Fruit fly (Drosophila melanogaster) S2 (cell line): ENCODE results near the gene BobA.

Experiments
- CG8478 ChIP-seq: fragments of >200 bp; optimal IDR thresholded peaks from 2 replicates; lab custom pipeline; 2018
- CTCF ChIP-seq, 2 experiments: fragments of >200 bp; optimal IDR thresholded peaks; 2 replicates each; lab custom pipeline; 2018

BobA gene

dm6 chr3L:14976026-14976425, 30.1 kb upstream of the BobA start:
- TF ChIP-seq CTCF (optimal IDR thresholded peaks at IDR 0.05; lab: Kevin White, UChicago) = no peak
- no peak for TF ChIP-seq CG8478 (lab: Kevin White, UChicago)

dm6 chr3L:14974952-14975351, 29.0 kb upstream of the BobA start:
- no peak for TF ChIP-seq CTCF (optimal IDR thresholded peaks at IDR 0.05; lab: Kevin White, UChicago)
- no peak for TF ChIP-seq CG8478 (lab: Kevin White, UChicago)

- TF ChIP-seq CTCF (optimal IDR thresholded peaks at IDR 0.05; lab: Kevin White, UChicago) (no peak), CG8478 (lab: Kevin White, UChicago) (no peak)
Observed at dm6 chr3L:14974513-14974912, 28.6 kb upstream of the BobA start, which contains the start of gene Ocho. Ocho (plus strand) TSS chr3L:14974848.

- no peak for TF ChIP-seq CTCF (optimal IDR thresholded peaks at IDR 0.05; lab: Kevin White, UChicago)
- TF ChIP-seq CG8478 (lab: Kevin White, UChicago) = no peak
Observed at dm6 chr3L:14973251-14973625, 27.3 kb upstream of the BobA start.

dm6 chr3L:14972625-14973250, 26.8 kb upstream of the BobA start, which contains the start of gene Brd:
Brd (plus strand) TSS chr3L:14972667.
- TF ChIP-seq CG8478 (lab: Kevin White, UChicago) (no peak), CTCF (optimal IDR thresholded peaks at IDR 0.05; lab: Kevin White, UChicago) (no peak)

- no peak for TF ChIP-seq CG8478 (lab: Kevin White, UChicago)
- no peak for TF ChIP-seq CTCF (optimal IDR thresholded peaks at IDR 0.05; lab: Kevin White, UChicago)
Observed at dm6 chr3L:14971893-14972624, 26.1 kb upstream of the BobA start.

dm6 chr3L:14970213-14970612, 24.3 kb upstream of the BobA start:
- TF ChIP-seq CG8478 (lab: Kevin White, UChicago) (no peak), CTCF (optimal IDR thresholded peaks at IDR 0.05; lab: Kevin White, UChicago) (no peak)

- no peak for TF ChIP-seq CTCF (optimal IDR thresholded peaks at IDR 0.05; lab: Kevin White, UChicago)
- no peak for TF ChIP-seq CG8478 (lab: Kevin White, UChicago)
Observed at dm6 chr3L:14969171-14969570, 23.2 kb upstream of the BobA start, which contains the start of gene Tom. Tom (plus strand) TSS chr3L:14969344.

- no peak for TF ChIP-seq CG8478 (lab: Kevin White, UChicago)
- TF ChIP-seq CTCF (optimal IDR thresholded peaks at IDR 0.05; lab: Kevin White, UChicago) = no peak
Observed at dm6 chr3L:14968553-14968952, 22.6 kb upstream of the BobA start.

- TF ChIP-seq CTCF (optimal IDR thresholded peaks at IDR 0.05; lab: Kevin White, UChicago) = no peak
- no peak for TF ChIP-seq CG8478 (lab: Kevin White, UChicago)
Observed at dm6 chr3L:14967691-14968538, 22.0 kb upstream of the BobA start.

- TF ChIP-seq CG8478 (lab: Kevin White, UChicago) (no peak), CTCF (optimal IDR thresholded peaks at IDR 0.05; lab: Kevin White, UChicago) (no peak)
Observed at dm6 chr3L:14966199-14966858, 20.4 kb upstream of the BobA start.

- TF ChIP-seq CG8478 (lab: Kevin White, UChicago) (no peak), CTCF (optimal IDR thresholded peaks at IDR 0.05; lab: Kevin White, UChicago) (no peak)
Observed at dm6 chr3L:14964862-14965261, 18.9 kb upstream of the BobA start.

- TF ChIP-seq CG8478 (lab: Kevin White, UChicago) (no peak), CTCF (optimal IDR thresholded peaks at IDR 0.05; lab: Kevin White, UChicago) (no peak)
Observed at dm6 chr3L:14962729-14963128, 16.8 kb upstream of the BobA start.

dm6 chr3L:14961027-14961426, 15.1 kb upstream of the BobA start:
- TF ChIP-seq CTCF (optimal IDR thresholded peaks at IDR 0.05; lab: Kevin White, UChicago) (no peak), CG8478 (lab: Kevin White, UChicago) (no peak)
